Worm (Caenorhabditis elegans) whole organism, L3 larva: ENCODE data around the gene nep-16.

ENCODE experiments used
- fkh-10 ChIP-seq: sonication (generic microtip); optimal IDR thresholded peaks from 2 replicates; lab custom pipeline; 2017; ENCODE audit warnings: missing biosample characterization, missing genetic modification reagents, missing genetic modification characterization
- lin-15B ChIP-seq: fragments of 150-350 bp; optimal IDR thresholded peaks from 2 replicates; lab custom pipeline; 2014; ENCODE audit warnings: missing biosample characterization, missing genetic modification characterization
- mdl-1 ChIP-seq: fragments of 150-350 bp; optimal IDR thresholded peaks from 2 replicates; lab custom pipeline; 2014; ENCODE audit warnings: missing biosample characterization, missing genetic modification characterization
- mml-1 ChIP-seq: fragments of 150-350 bp; sonication (generic microtip); optimal IDR thresholded peaks from 3 replicates; lab custom pipeline; 2014; ENCODE audit warnings: missing biosample characterization, missing genetic modification characterization
- nhr-11 ChIP-seq: fragments of 150-350 bp; optimal IDR thresholded peaks from 2 replicates; lab custom pipeline; 2014; ENCODE audit warnings: missing biosample characterization, missing genetic modification characterization
- nhr-237 ChIP-seq: fragments of 150-350 bp; optimal IDR thresholded peaks from 2 replicates; lab custom pipeline; 2014; ENCODE audit warnings: missing biosample characterization, missing genetic modification characterization
- nhr-67 ChIP-seq: fragments of 150-350 bp; optimal IDR thresholded peaks from 2 replicates; lab custom pipeline; 2014; ENCODE audit warnings: missing biosample characterization, missing genetic modification characterization
- unc-39 ChIP-seq: sonication (generic microtip); optimal IDR thresholded peaks from 4 replicates; lab custom pipeline; 2017; ENCODE audit warnings: missing biosample characterization, missing genetic modification characterization
- unc-62 ChIP-seq: fragments of 150-350 bp; sonication (generic microtip); optimal IDR thresholded peaks from 4 replicates; lab custom pipeline; 2014; ENCODE audit warnings: missing biosample characterization, missing genetic modification reagents, missing genetic modification characterization
- ztf-4 ChIP-seq: fragments of 150-350 bp; optimal IDR thresholded peaks from 2 replicates; lab custom pipeline; 2014; ENCODE audit warnings: missing biosample characterization, missing genetic modification characterization

The nep-16 gene

DNA sequence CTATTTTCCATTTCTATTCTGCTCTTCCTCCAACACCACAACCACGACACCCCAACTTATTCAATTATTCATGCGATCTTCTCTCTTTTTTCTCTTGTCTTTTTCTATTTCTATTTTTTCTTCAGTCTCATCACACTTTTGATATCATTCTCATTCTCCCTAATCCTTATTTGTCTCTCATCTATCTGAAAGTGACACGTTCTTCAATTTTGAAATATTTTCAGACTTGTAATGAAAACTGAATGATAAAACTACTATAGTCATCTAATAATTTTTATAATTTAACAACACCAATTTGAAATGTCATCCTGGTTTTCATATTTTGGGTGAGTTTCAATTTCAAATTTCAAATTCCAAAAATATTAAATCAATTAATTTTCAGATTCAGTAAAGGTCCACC is 53.0 kb downstream of the nep-16 start, which contains the start of gene cla-1:
Gene cla-1 (plus strand): TSS at position 301 of the 400 bp plus-strand sequence.
- TF ChIP-seq nhr-11 = no peak
- TF ChIP-seq mml-1 = no peak
- no peak for TF ChIP-seq unc-39
- no peak for TF ChIP-seq lin-15B (tag; lab: Kevin White, UChicago)
- TF ChIP-seq nhr-67 (tag; lab: Kevin White, UChicago) = no peak
- TF ChIP-seq mdl-1 = no peak
- no peak for TF ChIP-seq ztf-4 (tag; lab: Kevin White, UChicago)
- TF ChIP-seq nhr-237 = no peak
- TF ChIP-seq, all 47 proteins: peak for 0

DNA sequence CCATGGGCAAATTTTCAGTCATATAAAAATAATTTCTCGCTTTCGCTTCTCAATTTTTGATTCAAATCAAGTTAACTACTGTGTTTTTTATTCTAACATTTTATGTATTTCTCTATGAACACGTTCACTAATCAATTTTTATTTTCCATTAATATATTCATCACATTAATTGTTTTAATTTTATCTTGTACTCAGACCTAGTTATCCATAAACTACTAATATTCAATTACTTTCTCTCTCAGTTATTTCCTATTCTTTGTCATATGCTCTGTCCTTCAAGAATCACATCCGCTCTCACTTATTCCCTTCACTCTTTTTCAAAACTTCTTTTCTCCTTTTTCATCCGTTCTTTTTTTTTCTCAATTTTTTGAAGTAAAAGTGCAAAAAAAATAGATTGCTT is 54.7 kb downstream of the nep-16 start:
- TF ChIP-seq unc-62 = no peak
- peak; percentile 42 for TF ChIP-seq fkh-10 (GFP tag; lab: Kevin White, UChicago)
